Worm (Caenorhabditis elegans) whole organism, early embryonic: ENCODE measurements around the gene Y46G5A.34.

Source experiments
- B0310.2 ChIP-seq: sonication (generic microtip); optimal IDR thresholded peaks from 2 replicates; lab custom pipeline; 2016; ENCODE audit warnings: mild to moderate bottlenecking, missing genetic modification characterization, missing compliant biosample characterization
- F13C5.2 ChIP-seq: sonication (generic microtip); optimal IDR thresholded peaks from 2 replicates; lab custom pipeline; 2017; ENCODE audit warnings: mild to moderate bottlenecking, missing genetic modification characterization, inconsistent platforms, missing compliant biosample characterization
- aly-1 ChIP-seq: sonication (generic microtip); optimal IDR thresholded peaks from 2 replicates; lab custom pipeline; 2016; ENCODE audit warnings: missing genetic modification characterization, missing compliant biosample characterization
- ama-1 ChIP-seq: fragments of 150-350 bp; optimal IDR thresholded peaks from 2 replicates; lab custom pipeline; 2014
- ceh-13 ChIP-seq: fragments of 200-800 bp; sonication (Bioruptor generic); optimal IDR thresholded peaks from 2 replicates; lab custom pipeline; 2018; ENCODE audit warnings: mild to moderate bottlenecking, missing genetic modification characterization, missing compliant biosample characterization
- ceh-36 ChIP-seq: sonication (generic microtip); optimal IDR thresholded peaks from 2 replicates; lab custom pipeline; 2016; ENCODE audit warnings: missing genetic modification characterization, inconsistent platforms, missing compliant biosample characterization
- ets-7 ChIP-seq: sonication (generic microtip); optimal IDR thresholded peaks from 2 replicates; lab custom pipeline; 2016; ENCODE audit warnings: missing genotype, missing genetic modification characterization, missing compliant biosample characterization
- flt-1 ChIP-seq: fragments of 200-800 bp; sonication (Bioruptor generic); IDR thresholded peaks from 2 replicates; pipeline ENCODE4 v1.3.6; 2022; ENCODE audit warnings: missing genetic modification characterization, missing compliant biosample characterization
- hmbx-1 ChIP-seq: sonication (generic microtip); optimal IDR thresholded peaks from 2 replicates; lab custom pipeline; 2016; ENCODE audit warnings: mild to moderate bottlenecking, missing genetic modification characterization, missing compliant biosample characterization
- hmg-4 ChIP-seq: fragments of 200-800 bp; sonication (Bioruptor generic); optimal IDR thresholded peaks from 2 replicates; lab custom pipeline; 2018; ENCODE audit warnings: mild to moderate bottlenecking, missing genetic modification characterization, missing compliant biosample characterization
- hnd-1 ChIP-seq: sonication (generic microtip); optimal IDR thresholded peaks from 2 replicates; lab custom pipeline; 2016; ENCODE audit warnings: missing genetic modification characterization, missing compliant biosample characterization
- pes-1 ChIP-seq: fragments of 200-800 bp; sonication (Bioruptor generic); IDR thresholded peaks from 2 replicates; pipeline ENCODE4 v1.3.6; 2022; ENCODE audit warnings: missing genetic modification reagents, missing genetic modification characterization, missing compliant biosample characterization
- scrt-1 ChIP-seq: fragments of 200-800 bp; sonication (Bioruptor generic); IDR thresholded peaks from 2 replicates; pipeline ENCODE4 v1.3.6; 2022; ENCODE audit warnings: missing genetic modification characterization, missing compliant biosample characterization
- sea-1 ChIP-seq: fragments of 200-800 bp; sonication (Bioruptor generic); conservative IDR thresholded peaks from 2 replicates; pipeline ENCODE4 v1.3.6; 2022; ENCODE audit warnings: missing genetic modification characterization, missing compliant biosample characterization
- tbx-11 ChIP-seq: fragments of 200-800 bp; sonication (Bioruptor generic); IDR thresholded peaks from 2 replicates; pipeline ENCODE4 v1.3.6; 2022; ENCODE audit warnings: missing genetic modification characterization, missing compliant biosample characterization
- tbx-37 ChIP-seq: fragments of 200-800 bp; sonication (Bioruptor generic); conservative IDR thresholded peaks from 2 replicates; pipeline ENCODE4 v1.3.6; 2022; ENCODE audit warnings: missing genetic modification reagents, missing genetic modification characterization, missing compliant biosample characterization
- tra-4 ChIP-seq: sonication (generic microtip); optimal IDR thresholded peaks from 2 replicates; lab custom pipeline; 2017; ENCODE audit warnings: missing genetic modification characterization, missing compliant biosample characterization

The Y46G5A.34 gene

DNA sequence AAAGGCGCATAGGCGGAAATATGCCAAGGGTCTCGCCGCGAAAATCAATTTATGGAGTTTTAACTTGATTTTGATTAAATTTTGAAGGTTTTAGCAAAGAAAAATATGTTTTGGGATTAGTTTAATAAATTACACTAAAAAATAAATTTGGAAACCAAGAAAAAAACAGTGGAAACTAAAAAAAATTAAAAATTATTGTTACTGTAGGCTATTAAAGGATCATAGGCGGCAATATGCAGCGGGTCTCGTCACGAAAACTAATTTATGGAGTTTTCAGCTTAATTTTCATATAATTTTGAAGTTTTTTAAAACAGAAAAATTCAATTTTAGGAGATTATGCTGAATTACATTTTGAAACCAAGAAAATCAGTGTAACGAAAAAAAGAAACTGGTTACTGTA is 32.3 kb downstream of the Y46G5A.34 start:
- TF ChIP-seq ets-7 (tag; lab: Kevin White, UChicago) = no peak
- TF ChIP-seq F13C5.2 (tag; lab: Kevin White, UChicago) = no peak
- TF ChIP-seq ceh-36 (tag; lab: Kevin White, UChicago) = no peak
- no peak for TF ChIP-seq tbx-37 (GFP tag; lab: Robert Waterston, UW)
- TF ChIP-seq tra-4 (tag; lab: Kevin White, UChicago) = no peak
- no peak for TF ChIP-seq aly-1
- TF ChIP-seq B0310.2 = no peak
- TF ChIP-seq scrt-1 (GFP tag; lab: Robert Waterston, UW) = no peak
- TF ChIP-seq hmg-4 = no peak
- no peak for TF ChIP-seq pes-1 (GFP tag; lab: Robert Waterston, UW)
- TF ChIP-seq hmbx-1 (tag; lab: Kevin White, UChicago) = no peak
- no peak for TF ChIP-seq tbx-11 (GFP tag; lab: Robert Waterston, UW)

DNA sequence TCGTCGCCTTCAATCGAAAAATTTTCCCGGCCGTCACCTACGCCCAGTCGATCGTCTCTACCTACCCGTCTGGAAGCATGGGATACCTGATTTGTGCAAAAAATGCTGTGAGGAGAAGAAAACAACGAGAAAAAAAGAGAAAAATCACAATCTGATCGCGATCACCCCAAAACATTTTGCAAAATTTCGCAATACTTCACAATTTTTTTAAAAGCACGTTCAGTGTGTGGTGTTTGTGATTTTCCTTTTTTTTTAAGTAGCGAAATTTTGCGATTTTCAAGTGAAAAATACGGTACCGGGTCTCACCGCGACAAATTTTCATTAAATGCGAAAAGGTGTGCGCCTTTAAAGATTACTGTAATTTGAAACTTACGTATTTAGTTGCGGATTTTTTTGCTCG is 33.2 kb downstream of the Y46G5A.34 start:
- TF ChIP-seq scrt-1 (GFP tag; lab: Robert Waterston, UW) (no peak), ceh-13 (GFP tag; lab: Kevin White, UChicago) (no peak), F13C5.2 (tag; lab: Kevin White, UChicago) (no peak), hnd-1 (tag; lab: Kevin White, UChicago) (no peak), B0310.2 (no peak), ama-1 (lab: Kevin White, UChicago) (no peak), pes-1 (GFP tag; lab: Robert Waterston, UW) (no peak), flt-1 (GFP tag; lab: Robert Waterston, UW) (no peak)

- TF ChIP-seq scrt-1 (GFP tag; lab: Robert Waterston, UW) (no peak), hmbx-1 (tag; lab: Kevin White, UChicago) (no peak), ets-7 (tag; lab: Kevin White, UChicago) (no peak), ceh-36 (tag; lab: Kevin White, UChicago) (no peak), tbx-11 (GFP tag; lab: Robert Waterston, UW) (no peak), pes-1 (GFP tag; lab: Robert Waterston, UW) (no peak)
Observed at ce11 chrII:12810709-12811108, 34.2 kb downstream of the Y46G5A.34 start, which contains the start of gene Y46G5A.20. TSS of gene Y46G5A.20 (plus strand) at chrII:12811009.

DNA sequence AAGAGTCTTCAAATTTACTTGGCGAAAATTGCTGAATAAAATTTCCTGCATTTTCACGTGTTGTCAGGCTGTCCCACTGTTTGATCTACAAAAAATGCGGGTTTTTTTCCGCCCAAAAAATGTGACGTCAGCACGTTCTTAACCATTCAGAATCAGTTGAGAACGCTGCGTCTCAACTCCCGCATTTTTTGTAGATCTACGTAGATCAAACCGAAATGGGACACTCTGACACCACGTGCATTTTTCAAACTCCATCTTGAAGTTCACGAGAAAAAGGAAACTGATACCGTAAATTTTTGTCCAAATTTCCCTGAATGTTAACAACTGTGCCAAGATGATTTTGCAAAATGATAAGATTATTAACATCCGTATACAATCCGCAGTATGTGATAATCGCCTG is 36.8 kb downstream of the Y46G5A.34 start:
- TF ChIP-seq ets-7 (tag; lab: Kevin White, UChicago) (no peak), tbx-37 (GFP tag; lab: Robert Waterston, UW) (no peak), ceh-13 (GFP tag; lab: Kevin White, UChicago) (no peak), flt-1 (GFP tag; lab: Robert Waterston, UW) (no peak), tra-4 (tag; lab: Kevin White, UChicago) (no peak), sea-1 (GFP tag; lab: Robert Waterston, UW) (no peak), ceh-36 (tag; lab: Kevin White, UChicago) (no peak), hnd-1 (tag; lab: Kevin White, UChicago) (no peak), hmbx-1 (tag; lab: Kevin White, UChicago) (no peak), tbx-11 (GFP tag; lab: Robert Waterston, UW) (no peak), ama-1 (lab: Kevin White, UChicago) (no peak), F13C5.2 (tag; lab: Kevin White, UChicago) (no peak), pes-1 (GFP tag; lab: Robert Waterston, UW) (no peak), aly-1 (no peak), scrt-1 (GFP tag; lab: Robert Waterston, UW) (no peak)

DNA sequence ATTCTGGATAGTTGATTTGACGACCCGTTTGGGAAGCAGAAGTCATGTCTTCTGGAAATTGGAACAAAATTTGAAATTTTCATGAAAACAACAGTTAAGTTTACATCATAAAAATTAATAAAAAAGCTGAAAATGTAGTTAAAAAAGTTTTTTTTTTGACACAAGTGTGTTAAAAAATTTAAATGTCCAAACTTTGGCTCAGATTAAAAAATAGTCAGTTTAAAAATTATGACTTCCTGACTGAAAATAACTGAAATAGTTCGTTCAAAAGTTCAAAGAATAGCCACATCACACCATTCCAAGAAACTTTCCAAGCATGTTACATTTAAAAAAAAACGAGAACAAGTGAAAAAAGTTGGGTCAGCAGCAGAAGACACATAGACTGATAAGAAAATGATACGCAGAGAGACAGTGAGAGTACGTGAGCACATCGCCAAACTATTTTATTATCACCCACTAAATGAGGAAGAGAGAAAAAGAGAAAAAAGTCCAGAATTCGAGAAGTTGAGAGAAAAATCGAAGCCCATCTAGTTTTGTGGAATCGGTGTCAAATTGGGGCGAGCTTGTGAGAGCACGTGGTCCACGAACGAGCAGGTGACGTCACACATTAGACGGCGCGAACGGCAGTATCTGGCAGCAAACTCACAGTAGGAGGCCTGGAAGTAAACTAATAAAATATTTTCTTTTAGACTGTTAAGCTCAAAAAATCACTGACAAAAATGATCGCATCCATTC is 40.1 kb downstream of the Y46G5A.34 start, which contains the start of gene acl-7:
acl-7 (minus strand) TSS at position 51 of the 735 bp plus-strand sequence.
- no peak for TF ChIP-seq B0310.2
- no peak for TF ChIP-seq aly-1
- TF ChIP-seq ceh-36 (tag; lab: Kevin White, UChicago) = no peak
- no peak for TF ChIP-seq scrt-1 (GFP tag; lab: Robert Waterston, UW)
- TF ChIP-seq tbx-37 (GFP tag; lab: Robert Waterston, UW) = no peak

DNA sequence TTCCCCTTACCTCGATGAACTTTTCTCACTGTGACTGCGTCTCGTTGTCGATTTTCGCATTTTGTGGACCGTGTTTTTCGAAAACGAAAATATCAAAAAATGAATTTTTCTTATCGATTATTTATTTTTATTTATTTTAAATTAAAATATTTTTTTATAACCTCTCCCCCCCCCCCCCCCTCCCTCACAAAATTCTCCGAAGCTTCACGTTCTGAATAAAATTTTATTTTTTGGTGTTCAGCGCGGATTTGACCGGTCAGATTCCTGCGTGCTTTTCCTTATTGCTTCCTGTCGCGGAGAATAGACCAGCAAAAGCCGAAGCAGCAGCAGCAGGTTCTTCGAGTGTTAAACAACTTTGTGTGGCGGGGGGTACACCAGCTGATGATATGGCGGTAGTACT is 42.0 kb downstream of the Y46G5A.34 start, which contains the start of gene Y46G5A.22:
Y46G5A.22 (minus strand) TSS at position 101 of the 400 bp plus-strand sequence.
- TF ChIP-seq B0310.2 (no peak), hmbx-1 (tag; lab: Kevin White, UChicago) (no peak), tbx-37 (GFP tag; lab: Robert Waterston, UW) (no peak), sea-1 (GFP tag; lab: Robert Waterston, UW) (no peak)

ce11 chrII:12819979-12820378 is 43.5 kb downstream of the Y46G5A.34 start:
- TF ChIP-seq F13C5.2 (tag; lab: Kevin White, UChicago) (no peak), pes-1 (GFP tag; lab: Robert Waterston, UW) (no peak), B0310.2 (no peak), ceh-36 (tag; lab: Kevin White, UChicago) (no peak), tra-4 (tag; lab: Kevin White, UChicago) (no peak), hmg-4 (no peak), hnd-1 (tag; lab: Kevin White, UChicago) (no peak), scrt-1 (GFP tag; lab: Robert Waterston, UW) (no peak), sea-1 (GFP tag; lab: Robert Waterston, UW) (no peak), ceh-13 (GFP tag; lab: Kevin White, UChicago) (no peak), aly-1 (no peak), hmbx-1 (tag; lab: Kevin White, UChicago) (no peak), tbx-37 (GFP tag; lab: Robert Waterston, UW) (no peak), ama-1 (lab: Kevin White, UChicago) (no peak), ets-7 (tag; lab: Kevin White, UChicago) (no peak), flt-1 (GFP tag; lab: Robert Waterston, UW) (no peak), tbx-11 (GFP tag; lab: Robert Waterston, UW) (no peak)
